Worm (Caenorhabditis elegans): Measurements from ENCODE around the gene C37H5.14.

ce11 chrV:4834277-4834676 is at the start of gene C37H5.14:
- TF ChIP-seq nhr-12 (tag; optimal IDR thresholded peaks at IDR 0.05), result no peak
- TF ChIP-seq nhr-237 (tag; optimal IDR thresholded peaks at IDR 0.05), result no peak
- TF ChIP-seq nhr-11 (tag; optimal IDR thresholded peaks at IDR 0.05), result no peak
- no peak for TF ChIP-seq R02D3.7 (tag; optimal IDR thresholded peaks at IDR 0.05)
- TF ChIP-seq pha-4 (tag; optimal IDR thresholded peaks at IDR 0.05), result no peak

Data from whole organism, L3 larva.